Fruit fly (Drosophila melanogaster): ENCODE measurements around the gene nsl1.

The nsl1 gene

DNA sequence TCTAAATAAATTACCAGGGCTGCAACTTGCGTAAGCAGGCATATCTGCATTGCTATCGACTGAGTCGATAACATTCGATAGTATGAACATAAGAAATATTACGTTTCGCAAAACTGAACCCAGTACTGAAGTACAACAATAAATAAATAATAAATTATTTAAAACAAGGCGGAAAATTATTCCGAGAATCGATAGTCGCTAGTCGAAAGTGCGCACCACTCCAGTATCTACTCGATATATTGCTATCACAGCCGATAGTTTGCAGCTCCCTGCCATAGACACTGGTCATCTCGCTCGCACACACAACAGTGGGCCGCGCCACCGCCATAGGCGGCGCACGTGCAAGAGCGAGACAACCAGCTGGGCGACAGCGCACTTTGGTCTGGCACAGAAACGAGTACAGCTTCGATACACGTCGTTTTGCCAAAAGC, at the start of gene nsl1 (continued):
- TF ChIP-seq Taf1 (GFP tag; IDR thresholded peaks at IDR 0.05) = no peak; the same call in 1 of the 2 replicates
- peak; percentile 66 for TF ChIP-seq Ets97D (GFP tag; optimal IDR thresholded peaks at IDR 0.05)
- peak; percentile 20 for TF ChIP-seq Hr3 (GFP tag; optimal IDR thresholded peaks at IDR 0.05)
- 0 out of 3 replicates have a peak, but pooled peaks have one; percentile 7 for TF ChIP-seq C15 (GFP tag; IDR thresholded peaks at IDR 0.05)
- TF ChIP-seq CG12769 (tag; optimal IDR thresholded peaks at IDR 0.05) = no peak
- peak; percentile 24; the same call in 1 of the 2 replicates for TF ChIP-seq Awh (GFP tag; IDR thresholded peaks at IDR 0.05)
- peak; percentile 98 for TF ChIP-seq CG34224 (GFP tag; IDR thresholded peaks at IDR 0.05; ENCODE audit: partially characterized antibody)
- no peak for TF ChIP-seq sens-2 (GFP tag; IDR thresholded peaks at IDR 0.05)
- TF ChIP-seq slou (GFP tag; optimal IDR thresholded peaks at IDR 0.05) = peak; percentile 7
- TF ChIP-seq Hmr (GFP tag; optimal IDR thresholded peaks at IDR 0.05) = peak; percentile 50
- TF ChIP-seq twi (tag; optimal IDR thresholded peaks at IDR 0.05) = peak; percentile 31
- no peak for TF ChIP-seq CG15696 (tag; optimal IDR thresholded peaks at IDR 0.05)
- TF ChIP-seq pfk (GFP tag; optimal IDR thresholded peaks at IDR 0.05) = no peak
- TF ChIP-seq Rx (GFP tag; IDR thresholded peaks at IDR 0.05) = no peak
- TF ChIP-seq CG11695 (GFP tag; IDR thresholded peaks at IDR 0.05) = no peak
- peak; percentile 48 for TF ChIP-seq E2f1 (GFP tag; IDR thresholded peaks at IDR 0.05)
- no peak for TF ChIP-seq cwo (GFP tag; optimal IDR thresholded peaks at IDR 0.05)
- peak; percentile 98 for TF ChIP-seq Scr (GFP tag; IDR thresholded peaks at IDR 0.05; ENCODE audit: partially characterized antibody)
- TF ChIP-seq bsh (GFP tag; optimal IDR thresholded peaks at IDR 0.05) = peak in 1 of 2 experiments; percentile 31
- TF ChIP-seq lmd (GFP tag; IDR thresholded peaks at IDR 0.05) = peak; percentile 49; the same call in 1 of the 2 replicates
- peak; percentile 95 for TF ChIP-seq Doc3 (GFP tag; IDR thresholded peaks at IDR 0.05; ENCODE audit: partially characterized antibody)
- TF ChIP-seq tll (GFP tag; optimal IDR thresholded peaks at IDR 0.05) = peak in 1 of 2 experiments; percentile 53
- no peak for TF ChIP-seq odd (GFP tag; optimal IDR thresholded peaks at IDR 0.05)
- no peak for TF ChIP-seq CG1792 (GFP tag; optimal IDR thresholded peaks at IDR 0.05)
- TF ChIP-seq scrt (GFP tag; optimal IDR thresholded peaks at IDR 0.05) = no peak
- TF ChIP-seq crol (GFP tag; IDR thresholded peaks at IDR 0.05) = no peak
- peak; percentile 95 for TF ChIP-seq CG2129 (GFP tag; IDR thresholded peaks at IDR 0.05; ENCODE audit: partially characterized antibody)
- TF ChIP-seq Sry-δ (GFP tag; optimal IDR thresholded peaks at IDR 0.05) = peak; percentile 85
- TF ChIP-seq CG12155 (GFP tag; optimal IDR thresholded peaks at IDR 0.05) = peak; percentile 97
- no peak for TF ChIP-seq hth (optimal IDR thresholded peaks at IDR 0.05)
- no peak for TF ChIP-seq CG7987 (GFP tag; optimal IDR thresholded peaks at IDR 0.05)
- peak in 1 of 2 experiments; percentile 42 for TF ChIP-seq Hr51 (GFP tag; optimal IDR thresholded peaks at IDR 0.05)
- peak; percentile 26 for TF ChIP-seq Blimp-1 (GFP tag; optimal IDR thresholded peaks at IDR 0.05)
- TF ChIP-seq knrl (GFP tag; IDR thresholded peaks at IDR 0.05; ENCODE audit: partially characterized antibody) = peak; percentile 97
- no peak for TF ChIP-seq her (GFP tag; optimal IDR thresholded peaks at IDR 0.05)
- peak; percentile 54 for TF ChIP-seq tup (GFP tag; optimal IDR thresholded peaks at IDR 0.05)
- no peak for TF ChIP-seq CG11504 (tag; optimal IDR thresholded peaks at IDR 0.05)
- no peak for TF ChIP-seq kah (GFP tag; optimal IDR thresholded peaks at IDR 0.05)
- TF ChIP-seq stwl (tag; optimal IDR thresholded peaks at IDR 0.05) = peak; percentile 87
- peak; percentile 73 for TF ChIP-seq corto (GFP tag; optimal IDR thresholded peaks at IDR 0.05)
- TF ChIP-seq Mrtf (GFP tag; IDR thresholded peaks at IDR 0.05) = no peak
- no peak for TF ChIP-seq fu2 (GFP tag; optimal IDR thresholded peaks at IDR 0.05)
- peak; percentile 64 for TF ChIP-seq lab (GFP tag; optimal IDR thresholded peaks at IDR 0.05)
- no peak for TF ChIP-seq CG12219 (GFP tag; optimal IDR thresholded peaks at IDR 0.05)
- TF ChIP-seq unpg (GFP tag; optimal IDR thresholded peaks at IDR 0.05) = no peak
- no peak for TF ChIP-seq Dek (tag; optimal IDR thresholded peaks at IDR 0.05)
- peak; percentile 22 for TF ChIP-seq fd102C (GFP tag; optimal IDR thresholded peaks at IDR 0.05)
- no peak for TF ChIP-seq CG1024 (GFP tag; IDR thresholded peaks at IDR 0.05)
- peak; percentile 44; the same call in 2 of the 3 replicates for TF ChIP-seq CG17361 (GFP tag; IDR thresholded peaks at IDR 0.05)
